Fruit fly (Drosophila melanogaster): Measurements from ENCODE around the gene CG45066.

DNA sequence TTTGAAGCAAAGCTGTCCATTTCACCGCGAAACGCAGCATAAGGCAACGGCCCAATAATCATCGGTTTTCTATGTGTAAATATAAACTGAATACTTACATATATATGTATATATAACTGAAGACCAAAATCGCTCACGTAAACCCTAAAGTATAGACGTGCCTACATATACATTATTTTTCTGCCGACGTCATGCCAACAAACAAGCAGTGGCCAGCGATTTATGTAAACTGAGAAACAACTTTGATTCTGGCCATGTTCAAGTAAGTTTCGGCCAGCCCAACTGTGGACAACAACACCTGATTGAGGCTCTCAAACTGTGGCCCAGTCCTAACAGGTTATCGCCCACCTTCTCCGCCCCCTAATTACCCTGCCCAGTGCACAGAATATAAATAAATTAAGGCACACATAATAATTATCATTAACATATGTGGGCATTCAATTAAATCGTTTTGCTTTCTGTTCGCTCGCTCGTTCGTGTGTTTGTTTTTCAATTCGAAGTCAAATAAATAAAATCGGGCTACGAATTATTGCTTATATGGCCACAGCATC is 29.0 kb downstream of the CG45066 start:
- TF ChIP-seq h (optimal IDR thresholded peaks at IDR 0.05): no peak
- TF ChIP-seq psq (optimal IDR thresholded peaks at IDR 0.05): no peak
- no peak for TF ChIP-seq Myc (optimal IDR thresholded peaks at IDR 0.05)

Data from Kc167 (cell line).